Worm (Caenorhabditis elegans) whole organism, L4/young adult: Measurements from ENCODE around the gene sod-1.

Experiments
- dao-5 ChIP-seq: sonication (generic microtip); optimal IDR thresholded peaks from 2 replicates; lab custom pipeline; 2016; ENCODE audit warnings: missing genotype, missing genetic modification characterization, moderate library complexity, missing compliant biosample characterization
- him-1 ChIP-seq: sonication (generic microtip); optimal IDR thresholded peaks from 2 replicates; lab custom pipeline; 2016; ENCODE audit warnings: missing genotype, missing genetic modification reagents, missing genetic modification characterization, missing compliant biosample characterization

- TF ChIP-seq him-1 (tag; lab: Kevin White, UChicago) = no peak
- no peak for TF ChIP-seq dao-5 (tag; lab: Kevin White, UChicago)
Measured at ce11 chrII:6989830-6990287, 16.2 kb upstream of the sod-1 start, which contains the start of gene C15F1.1.
